Fruit fly (Drosophila melanogaster) whole organism, adult: Measurements from ENCODE around the gene CG14234.

Source experiments
- CG11617 ChIP-seq: fragments of 200-800 bp; sonication (Bioruptor generic); optimal IDR thresholded peaks from 2 replicates; lab custom pipeline; 2017; ENCODE audit warnings: mild to moderate bottlenecking, missing biosample characterization, missing genetic modification reagents, missing genetic modification characterization
- CG12768 ChIP-seq: fragments of 200-800 bp; sonication (Bioruptor generic); optimal IDR thresholded peaks from 2 replicates; lab custom pipeline; 2017; ENCODE audit warnings: missing biosample characterization, missing genetic modification characterization, mild to moderate bottlenecking, moderate library complexity, missing genetic modification reagents
- CG14711 ChIP-seq: fragments of 200-800 bp; sonication (Bioruptor generic); optimal IDR thresholded peaks from 2 replicates; lab custom pipeline; 2018; ENCODE audit warnings: missing biosample characterization, mild to moderate bottlenecking, missing genetic modification characterization, moderate library complexity
- CG1620 ChIP-seq: fragments of 200-800 bp; sonication (Bioruptor generic); optimal IDR thresholded peaks from 2 replicates; lab custom pipeline; 2016; ENCODE audit warnings: missing biosample characterization, missing genetic modification characterization
- CG33017 ChIP-seq: fragments of 200-800 bp; sonication (Bioruptor generic); optimal IDR thresholded peaks from 2 replicates; lab custom pipeline; 2018; ENCODE audit warnings: missing biosample characterization, mild to moderate bottlenecking, missing genetic modification characterization, moderate library complexity
- CG5204 ChIP-seq: fragments of 200-800 bp; sonication (Bioruptor generic); optimal IDR thresholded peaks from 2 replicates; lab custom pipeline; 2016; ENCODE audit warnings: missing biosample characterization, missing genetic modification characterization
- CG7045 ChIP-seq: fragments of 200-800 bp; sonication (Bioruptor generic); optimal IDR thresholded peaks from 2 replicates; lab custom pipeline; 2017; ENCODE audit warnings: missing biosample characterization, mild to moderate bottlenecking, missing genetic modification characterization
- CG7101 ChIP-seq: fragments of 200-800 bp; sonication (Bioruptor generic); optimal IDR thresholded peaks from 2 replicates; lab custom pipeline; 2018; ENCODE audit warnings: missing biosample characterization, mild to moderate bottlenecking, missing genetic modification characterization, moderate library complexity
- Clk ChIP-seq: fragments of 200-800 bp; sonication (Bioruptor generic); optimal IDR thresholded peaks from 2 replicates; lab custom pipeline; 2017; ENCODE audit warnings: missing biosample characterization, missing genetic modification characterization
- Crg-1 ChIP-seq: fragments of 200-800 bp; sonication (Bioruptor generic); optimal IDR thresholded peaks from 2 replicates; lab custom pipeline; 2016; ENCODE audit warnings: missing biosample characterization, missing genetic modification characterization
- Hr96 ChIP-seq: fragments of 200-800 bp; sonication (Bioruptor generic); optimal IDR thresholded peaks from 2 replicates; lab custom pipeline; 2016; ENCODE audit warnings: missing biosample characterization, missing genetic modification characterization
- Mnt ChIP-seq: fragments of 200-800 bp; sonication (Bioruptor generic); optimal IDR thresholded peaks from 2 replicates; lab custom pipeline; 2016; ENCODE audit warnings: missing biosample characterization, mild to moderate bottlenecking, missing genetic modification characterization
- bab1 ChIP-seq: fragments of 200-800 bp; sonication (Bioruptor generic); optimal IDR thresholded peaks from 3 replicates; lab custom pipeline; 2019; ENCODE audit warnings: missing biosample characterization, mild to moderate bottlenecking, missing genetic modification characterization, moderate library complexity
- cic ChIP-seq: fragments of 200-800 bp; sonication (Bioruptor generic); optimal IDR thresholded peaks from 2 replicates; lab custom pipeline; 2017; ENCODE audit warnings: missing biosample characterization, mild to moderate bottlenecking, missing genetic modification characterization, moderate library complexity
- cnc ChIP-seq, 2 experiments: fragments of >200 bp; optimal IDR thresholded peaks; 2 replicates each; lab custom pipeline; 2017
- kay ChIP-seq: fragments of 200-800 bp; sonication (Bioruptor generic); peaks from one replicate; lab custom pipeline; 2016; ENCODE audit warnings: missing biosample characterization, missing genetic modification characterization, borderline replicate concordance
- ovo ChIP-seq: fragments of 200-800 bp; sonication (Bioruptor generic); optimal IDR thresholded peaks from 2 replicates; lab custom pipeline; 2016; ENCODE audit warnings: missing biosample characterization, missing genetic modification characterization
- pad ChIP-seq: fragments of 200-800 bp; sonication (Bioruptor generic); optimal IDR thresholded peaks from 3 replicates; lab custom pipeline; 2017; ENCODE audit warnings: missing biosample characterization, missing genetic modification characterization, mild to moderate bottlenecking, moderate library complexity, missing genetic modification reagents
- tj ChIP-seq: fragments of 200-800 bp; sonication (Bioruptor generic); optimal IDR thresholded peaks from 3 replicates; lab custom pipeline; 2017; ENCODE audit warnings: missing biosample characterization, mild to moderate bottlenecking, missing genetic modification characterization, moderate library complexity
- toe ChIP-seq: fragments of 200-800 bp; sonication (Bioruptor generic); optimal IDR thresholded peaks from 2 replicates; lab custom pipeline; 2016; ENCODE audit warnings: missing biosample characterization, missing genetic modification characterization

The CG14234 gene

dm6 chrX:19754152-19754579 is 18.8 kb downstream of the CG14234 start:
- TF ChIP-seq Crg-1 (no peak), toe (GFP tag; lab: Kevin White, UChicago) (no peak), Mnt (peak; percentile 1), bab1 (GFP tag; lab: Kevin White, UChicago) (no peak), ovo (GFP tag; lab: Kevin White, UChicago) (no peak), CG12768 (peak; percentile 3), cic (peak; percentile 58), pad (GFP tag; lab: Kevin White, UChicago) (peak; percentile 8)

- TF ChIP-seq cnc (optimal IDR thresholded peaks at IDR 0.05; lab: Kevin White, UChicago) (peak; percentile 67 to 76), bab1 (GFP tag; lab: Kevin White, UChicago) (no peak)
Observed at dm6 chrX:19754705-19755403, 19.5 kb downstream of the CG14234 start.

- TF ChIP-seq CG33017 (tag; lab: Kevin White, UChicago) = no peak
- no peak for TF ChIP-seq ovo (GFP tag; lab: Kevin White, UChicago)
- TF ChIP-seq CG7101 (tag; lab: Kevin White, UChicago) = peak; percentile 6
- no peak for TF ChIP-seq tj (GFP tag; lab: Kevin White, UChicago)
- TF ChIP-seq CG5204 (GFP tag; lab: Kevin White, UChicago) = no peak
- TF ChIP-seq CG12768 = no peak
- no peak for TF ChIP-seq kay (GFP tag; lab: Kevin White, UChicago)
- TF ChIP-seq CG14711 (tag; lab: Kevin White, UChicago) = no peak
- peak; percentile 46 for TF ChIP-seq Crg-1
- no peak for TF ChIP-seq cnc (optimal IDR thresholded peaks at IDR 0.05; lab: Kevin White, UChicago)
- TF ChIP-seq bab1 (GFP tag; lab: Kevin White, UChicago) = peak; percentile 12
- peak; percentile 13 for TF ChIP-seq pad (GFP tag; lab: Kevin White, UChicago)
- peak; percentile 38 for TF ChIP-seq CG1620 (GFP tag; lab: Kevin White, UChicago)
Observed at dm6 chrX:19762167-19762566, 26.8 kb downstream of the CG14234 start.

- TF ChIP-seq CG1620 (GFP tag; lab: Kevin White, UChicago) = no peak
- no peak for TF ChIP-seq CG11617 (GFP tag; lab: Kevin White, UChicago)
- TF ChIP-seq cnc (optimal IDR thresholded peaks at IDR 0.05; lab: Kevin White, UChicago) = no peak
- TF ChIP-seq Mnt = no peak
- TF ChIP-seq bab1 (GFP tag; lab: Kevin White, UChicago) = no peak
- TF ChIP-seq pad (GFP tag; lab: Kevin White, UChicago) = no peak
- TF ChIP-seq Hr96 (GFP tag; lab: Kevin White, UChicago) = no peak
- TF ChIP-seq Crg-1 = no peak
- no peak for TF ChIP-seq toe (GFP tag; lab: Kevin White, UChicago)
- TF ChIP-seq cic = no peak
- TF ChIP-seq Clk = no peak
- TF ChIP-seq CG33017 (tag; lab: Kevin White, UChicago) = no peak
Observed at dm6 chrX:19763440-19764002, 28.2 kb downstream of the CG14234 start.

- no peak for TF ChIP-seq Crg-1
- TF ChIP-seq pad (GFP tag; lab: Kevin White, UChicago) = no peak
- TF ChIP-seq CG14711 (tag; lab: Kevin White, UChicago) = no peak
- no peak for TF ChIP-seq bab1 (GFP tag; lab: Kevin White, UChicago)
- no peak for TF ChIP-seq CG5204 (GFP tag; lab: Kevin White, UChicago)
- TF ChIP-seq CG1620 (GFP tag; lab: Kevin White, UChicago) = no peak
- TF ChIP-seq CG11617 (GFP tag; lab: Kevin White, UChicago) = no peak
- TF ChIP-seq ovo (GFP tag; lab: Kevin White, UChicago) = no peak
- TF ChIP-seq cnc (optimal IDR thresholded peaks at IDR 0.05; lab: Kevin White, UChicago) = no peak
- TF ChIP-seq kay (GFP tag; lab: Kevin White, UChicago) = no peak
- no peak for TF ChIP-seq CG33017 (tag; lab: Kevin White, UChicago)
- no peak for TF ChIP-seq Clk
- TF ChIP-seq CG7045 (GFP tag; lab: Kevin White, UChicago) = no peak
- TF ChIP-seq cic = no peak
Observed at dm6 chrX:19764824-19765489, 29.6 kb downstream of the CG14234 start, which contains the start of gene CG12702. TSS of gene CG12702 (minus strand) at chrX:19764874.

dm6 chrX:19765490-19766212 is 30.3 kb downstream of the CG14234 start:
- TF ChIP-seq tj (GFP tag; lab: Kevin White, UChicago) (no peak), CG7101 (tag; lab: Kevin White, UChicago) (no peak), cic (no peak), CG14711 (tag; lab: Kevin White, UChicago) (no peak), Crg-1 (no peak), Hr96 (GFP tag; lab: Kevin White, UChicago) (no peak), CG11617 (GFP tag; lab: Kevin White, UChicago) (no peak), bab1 (GFP tag; lab: Kevin White, UChicago) (no peak), Clk (no peak), toe (GFP tag; lab: Kevin White, UChicago) (no peak), kay (GFP tag; lab: Kevin White, UChicago) (no peak), CG1620 (GFP tag; lab: Kevin White, UChicago) (no peak), CG7045 (GFP tag; lab: Kevin White, UChicago) (no peak), CG12768 (no peak), pad (GFP tag; lab: Kevin White, UChicago) (no peak), cnc (optimal IDR thresholded peaks at IDR 0.05; lab: Kevin White, UChicago) (no peak), CG5204 (GFP tag; lab: Kevin White, UChicago) (no peak)
